Fruit fly (Drosophila melanogaster): ENCODE results near the gene CG11085.

CG11085 gene

dm6 chrX:12568292-12568923, 47.7 kb upstream of the CG11085 start, which contains the start of gene hwt:
Gene hwt, minus strand, starts transcription at chrX:12568452.
- TF ChIP-seq Dfd (GFP tag; optimal IDR thresholded peaks at IDR 0.05) (no peak), HLH106 (tag; optimal IDR thresholded peaks at IDR 0.05) (no peak), CG9705 (GFP tag; optimal IDR thresholded peaks at IDR 0.05) (no peak), sv (GFP tag; optimal IDR thresholded peaks at IDR 0.05) (no peak), rgr (GFP tag; optimal IDR thresholded peaks at IDR 0.05) (no peak), pan (optimal IDR thresholded peaks at IDR 0.05) (no peak), Jra (GFP tag; optimal IDR thresholded peaks at IDR 0.05) (no peak), OdsH (GFP tag; optimal IDR thresholded peaks at IDR 0.05) (no peak), Rel (GFP tag; optimal IDR thresholded peaks at IDR 0.05) (no peak), Rel (tag; optimal IDR thresholded peaks at IDR 0.05) (no peak), br (GFP tag; optimal IDR thresholded peaks at IDR 0.05) (no peak), Hr78 (GFP tag; optimal IDR thresholded peaks at IDR 0.05) (no peak), dmrt93B (GFP tag; optimal IDR thresholded peaks at IDR 0.05) (no peak), dsf (GFP tag; optimal IDR thresholded peaks at IDR 0.05; ENCODE audit: borderline replicate concordance) (no peak)

- TF ChIP-seq pan (optimal IDR thresholded peaks at IDR 0.05) (no peak), dsf (GFP tag; optimal IDR thresholded peaks at IDR 0.05; ENCODE audit: borderline replicate concordance) (no peak), woc (GFP tag; optimal IDR thresholded peaks at IDR 0.05) (peak; percentile 59), fru (GFP tag; optimal IDR thresholded peaks at IDR 0.05) (peak; percentile 69), Mio (GFP tag; optimal IDR thresholded peaks at IDR 0.05) (peak; percentile 53), sage (GFP tag; optimal IDR thresholded peaks at IDR 0.05) (peak; percentile 70), OdsH (GFP tag; optimal IDR thresholded peaks at IDR 0.05) (no peak), jim (GFP tag; optimal IDR thresholded peaks at IDR 0.05) (peak; percentile 84), rgr (GFP tag; optimal IDR thresholded peaks at IDR 0.05) (peak; percentile 46), usp (GFP tag; optimal IDR thresholded peaks at IDR 0.05) (no peak), psq (GFP tag; optimal IDR thresholded peaks at IDR 0.05) (peak; percentile 98), sv (GFP tag; optimal IDR thresholded peaks at IDR 0.05) (no peak), dmrt93B (GFP tag; optimal IDR thresholded peaks at IDR 0.05) (peak; percentile 2), Hr78 (GFP tag; optimal IDR thresholded peaks at IDR 0.05) (no peak), HLH106 (tag; optimal IDR thresholded peaks at IDR 0.05) (no peak), Dfd (GFP tag; optimal IDR thresholded peaks at IDR 0.05) (no peak), Abd-B (GFP tag; optimal IDR thresholded peaks at IDR 0.05) (no peak), foxo (GFP tag; optimal IDR thresholded peaks at IDR 0.05) (peak; percentile 11 to 42), Vsx2 (GFP tag; optimal IDR thresholded peaks at IDR 0.05; ENCODE audit: partially characterized antibody) (peak; percentile 78), N (GFP tag; optimal IDR thresholded peaks at IDR 0.05) (no peak), Jra (GFP tag; optimal IDR thresholded peaks at IDR 0.05) (peak; percentile 19), h (GFP tag; optimal IDR thresholded peaks at IDR 0.05) (peak; percentile 42), Rel (GFP tag; optimal IDR thresholded peaks at IDR 0.05) (no peak), Rel (tag; optimal IDR thresholded peaks at IDR 0.05) (peak; percentile 71), tai (GFP tag; optimal IDR thresholded peaks at IDR 0.05) (no peak), Hr83 (GFP tag; optimal IDR thresholded peaks at IDR 0.05; ENCODE audit: poor library complexity, severe bottlenecking) (no peak), ey (GFP tag; optimal IDR thresholded peaks at IDR 0.05) (peak; percentile 29), CG9705 (GFP tag; optimal IDR thresholded peaks at IDR 0.05) (no peak), CG32264 (GFP tag; optimal IDR thresholded peaks at IDR 0.05) (no peak), lola (GFP tag; optimal IDR thresholded peaks at IDR 0.05) (no peak), CrebA (GFP tag; optimal IDR thresholded peaks at IDR 0.05; ENCODE audit: borderline replicate concordance) (peak; percentile 90), Dif (GFP tag; optimal IDR thresholded peaks at IDR 0.05; ENCODE audit: partially characterized antibody) (peak; percentile 64), dl (GFP tag; optimal IDR thresholded peaks at IDR 0.05; ENCODE audit: insufficient read depth in 1 of 2, partially characterized antibody in 2 of 2) (peak in 1 of 2 experiments; percentile 58), brk (GFP tag; optimal IDR thresholded peaks at IDR 0.05) (peak; percentile 34), Sp1 (GFP tag; optimal IDR thresholded peaks at IDR 0.05) (peak; percentile 77), Myc (optimal IDR thresholded peaks at IDR 0.05) (no peak), br (GFP tag; optimal IDR thresholded peaks at IDR 0.05) (peak; percentile 50), GATAd (GFP tag; optimal IDR thresholded peaks at IDR 0.05) (no peak), Hnf4 (GFP tag; optimal IDR thresholded peaks at IDR 0.05) (no peak)
Observed at dm6 chrX:12574666-12575202, 41.4 kb upstream of the CG11085 start.
